ENCODE assay signal across 1 fruit fly cellular context in genomic region chr3L:21441216-21441813, dm6.
TF ChIP-seq lines count a peak whose summit lies in the region.

Gene CG5664, minus strand, starts transcription at chr3L:21441363.

TF ChIP-seq in whole organism, embryonic, 481 proteins besides CTCF, POLR2A, EP300 and RAD21 (continued from another document):
- TF ChIP-seq sc (optimal IDR thresholded peaks at IDR 0.05; lab: Kevin White, UChicago) = no peak
- no peak for TF ChIP-seq sc (GFP tag; optimal IDR thresholded peaks at IDR 0.05; lab: Kevin White, UChicago)
- TF ChIP-seq CG18476 (GFP tag; optimal IDR thresholded peaks at IDR 0.05; lab: Kevin White, UChicago) = no peak
- peak; percentile 45 for TF ChIP-seq CG10267 (tag; optimal IDR thresholded peaks at IDR 0.05; lab: Kevin White, UChicago)
- 0 out of 2 replicates have a peak, but pooled peaks have one; percentile 36 for TF ChIP-seq ato (GFP tag; IDR thresholded peaks at IDR 0.05; lab: Robert Waterston, UW; ENCODE audit: partially characterized antibody)
